Worm (Caenorhabditis elegans) whole organism, mixed stage, embryonic: ENCODE measurements around the gene T24E12.11.

Experiments used
- blmp-1 ChIP-seq: fragments of 150-350 bp; optimal IDR thresholded peaks from 2 replicates; lab custom pipeline; 2014; ENCODE audit warnings: missing biosample characterization, missing genetic modification characterization
- ces-1 ChIP-seq: fragments of 150-350 bp; optimal IDR thresholded peaks from 2 replicates; lab custom pipeline; 2014; ENCODE audit warnings: missing biosample characterization, missing genetic modification reagents, missing genetic modification characterization
- flh-1 ChIP-seq: fragments of 200-800 bp; sonication (Bioruptor generic); optimal IDR thresholded peaks from 2 replicates; lab custom pipeline; 2018; ENCODE audit warnings: mild to moderate bottlenecking, missing genetic modification characterization, moderate library complexity, missing compliant biosample characterization
- lin-13 ChIP-seq: fragments of 150-350 bp; optimal IDR thresholded peaks from 2 replicates; lab custom pipeline; 2014; ENCODE audit warnings: missing biosample characterization, missing genetic modification characterization
- nhr-12 ChIP-seq: fragments of 150-350 bp; optimal IDR thresholded peaks from 2 replicates; lab custom pipeline; 2014; ENCODE audit warnings: missing biosample characterization, missing genetic modification characterization
- nhr-237 ChIP-seq: fragments of 150-350 bp; optimal IDR thresholded peaks from 2 replicates; lab custom pipeline; 2014; ENCODE audit warnings: missing biosample characterization, missing genetic modification characterization
- nhr-76 ChIP-seq: sonication (generic microtip); optimal IDR thresholded peaks from 2 replicates; lab custom pipeline; 2017; ENCODE audit warnings: missing biosample characterization, missing genetic modification characterization
- snpc-4 ChIP-seq: fragments of 150-350 bp; optimal IDR thresholded peaks from 2 replicates; lab custom pipeline; 2014; ENCODE audit warnings: missing biosample characterization, missing genetic modification characterization
- tbx-8 ChIP-seq: fragments of 200-800 bp; sonication (Bioruptor generic); optimal IDR thresholded peaks from 2 replicates; lab custom pipeline; 2018; ENCODE audit warnings: mild to moderate bottlenecking, missing genetic modification characterization, moderate library complexity, missing compliant biosample characterization
- unc-62 ChIP-seq: fragments of 150-350 bp; optimal IDR thresholded peaks from 2 replicates; lab custom pipeline; 2014; ENCODE audit warnings: missing biosample characterization, missing genetic modification reagents, missing genetic modification characterization
- zip-8 ChIP-seq: fragments of 150-350 bp; optimal IDR thresholded peaks from 2 replicates; lab custom pipeline; 2014; ENCODE audit warnings: missing biosample characterization, missing genetic modification characterization
- ztf-11 ChIP-seq: fragments of 150-350 bp; optimal IDR thresholded peaks from 2 replicates; lab custom pipeline; 2014; ENCODE audit warnings: missing biosample characterization, missing genetic modification characterization

DNA sequence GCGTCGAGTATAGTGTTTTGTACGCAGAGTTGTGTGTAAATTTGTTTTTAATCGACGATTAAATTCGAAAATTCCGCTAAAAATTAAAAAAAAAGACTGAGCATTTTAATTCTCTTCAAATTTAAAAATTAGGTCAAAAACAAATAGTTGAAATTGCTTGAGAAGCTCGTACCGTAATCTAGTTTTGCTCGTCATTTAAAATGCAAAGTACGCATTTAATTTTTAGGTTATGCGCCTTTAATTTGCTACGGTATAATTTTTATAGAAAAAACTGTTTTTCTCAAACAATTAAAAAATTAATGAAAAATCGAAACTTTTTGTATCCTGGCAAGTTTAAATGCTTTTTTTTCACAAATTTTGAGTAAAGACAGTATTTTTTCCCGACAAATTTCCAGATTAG is 29.3 kb upstream of the T24E12.11 start:
- TF ChIP-seq ztf-11 (tag; lab: Kevin White, UChicago) (no peak), ces-1 (no peak), unc-62 (no peak), nhr-76 (no peak), lin-13 (tag; lab: Kevin White, UChicago) (no peak), nhr-12 (no peak), zip-8 (tag; lab: Kevin White, UChicago) (no peak), blmp-1 (no peak), tbx-8 (GFP tag; lab: Kevin White, UChicago) (no peak), snpc-4 (no peak), flh-1 (GFP tag; lab: Kevin White, UChicago) (no peak), nhr-237 (tag; lab: Kevin White, UChicago) (no peak)
